Worm (Caenorhabditis elegans): ENCODE measurements around the gene Y43D4A.6.

Y43D4A.6 gene

ce11 chrIV:16775029-16775428, 12.1 kb upstream of the Y43D4A.6 start:
- TF ChIP-seq egl-27 (tag; optimal IDR thresholded peaks at IDR 0.05) (no peak), snpc-4 (tag; optimal IDR thresholded peaks at IDR 0.05) (peak; percentile 9), elt-2 (tag; optimal IDR thresholded peaks at IDR 0.05) (peak; percentile 76), mml-1 (tag; optimal IDR thresholded peaks at IDR 0.05) (no peak), ztf-11 (tag; optimal IDR thresholded peaks at IDR 0.05) (no peak), nhr-25 (tag; optimal IDR thresholded peaks at IDR 0.05) (no peak), hmg-11 (tag; optimal IDR thresholded peaks at IDR 0.05) (peak; percentile 21), tbx-2 (tag; optimal IDR thresholded peaks at IDR 0.05) (no peak), aly-2 (tag; optimal IDR thresholded peaks at IDR 0.05) (no peak), nhr-77 (tag; optimal IDR thresholded peaks at IDR 0.05) (no peak), nhr-43 (tag; optimal IDR thresholded peaks at IDR 0.05; ENCODE audit: poor library complexity, severe bottlenecking) (peak; percentile 18), pha-4 (tag; optimal IDR thresholded peaks at IDR 0.05) (peak; percentile 19), ZK546.5 (tag; optimal IDR thresholded peaks at IDR 0.05) (no peak), pqm-1 (tag; optimal IDR thresholded peaks at IDR 0.05) (peak; percentile 26), elt-3 (tag; optimal IDR thresholded peaks at IDR 0.05) (no peak), jun-1 (tag; optimal IDR thresholded peaks at IDR 0.05) (no peak), nhr-23 (tag; optimal IDR thresholded peaks at IDR 0.05) (no peak), elt-1 (tag; optimal IDR thresholded peaks at IDR 0.05) (no peak), nhr-28 (tag; optimal IDR thresholded peaks at IDR 0.05) (no peak)

- no peak for TF ChIP-seq nhr-237 (tag; optimal IDR thresholded peaks at IDR 0.05)
- TF ChIP-seq ZK546.5 (tag; optimal IDR thresholded peaks at IDR 0.05) = no peak
- no peak for TF ChIP-seq nhr-67 (tag; optimal IDR thresholded peaks at IDR 0.05)
- no peak for TF ChIP-seq skn-1 (tag; optimal IDR thresholded peaks at IDR 0.05)
- TF ChIP-seq sea-2 (GFP tag; optimal IDR thresholded peaks at IDR 0.05) = no peak
- no peak for TF ChIP-seq ama-1 (optimal IDR thresholded peaks at IDR 0.05)
- TF ChIP-seq nhr-12 (tag; optimal IDR thresholded peaks at IDR 0.05) = no peak
- TF ChIP-seq nhr-28 (tag; optimal IDR thresholded peaks at IDR 0.05) = no peak
- TF ChIP-seq jun-1 (tag; optimal IDR thresholded peaks at IDR 0.05) = no peak
- no peak for TF ChIP-seq egl-5 (tag; optimal IDR thresholded peaks at IDR 0.05)
- TF ChIP-seq hmg-11 (tag; optimal IDR thresholded peaks at IDR 0.05) = no peak
- no peak for TF ChIP-seq zag-1 (tag; optimal IDR thresholded peaks at IDR 0.05)
- TF ChIP-seq nfya-1 (tag; optimal IDR thresholded peaks at IDR 0.05; ENCODE audit: insufficient read depth) = no peak
- TF ChIP-seq nhr-25 (tag; optimal IDR thresholded peaks at IDR 0.05) = no peak
- no peak for TF ChIP-seq ceh-9 (tag; optimal IDR thresholded peaks at IDR 0.05)
- no peak for TF ChIP-seq fkh-10 (GFP tag; optimal IDR thresholded peaks at IDR 0.05)
- no peak for TF ChIP-seq pha-4 (tag; optimal IDR thresholded peaks at IDR 0.05)
- no peak for TF ChIP-seq ztf-11 (tag; optimal IDR thresholded peaks at IDR 0.05)
- TF ChIP-seq fkh-2 (tag; optimal IDR thresholded peaks at IDR 0.05) = no peak
These were observed 11.7 kb upstream of the Y43D4A.6 start, which contains the start of gene Y43D4A.5 for ce11 chrIV:16775455-16775854. Y43D4A.5 (plus strand) TSS chrIV:16775755.

DNA sequence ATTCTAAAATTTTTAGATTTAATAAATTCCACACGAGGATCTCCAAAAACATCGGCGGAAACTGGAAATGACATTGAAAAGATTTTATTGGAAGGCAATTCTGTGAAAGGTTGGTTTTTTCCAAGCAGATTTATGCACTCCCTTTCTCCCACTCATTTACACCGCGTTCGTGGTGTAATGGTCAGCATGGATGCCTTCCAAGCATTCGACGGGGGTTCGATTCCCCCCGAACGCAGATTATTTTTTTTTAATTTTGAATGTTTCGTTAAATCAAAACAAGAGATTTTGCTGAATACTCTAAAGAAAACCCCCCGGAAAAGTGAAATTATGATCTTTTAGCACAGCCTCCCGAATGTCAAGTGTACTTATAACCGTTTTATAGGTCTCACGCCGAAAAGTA, 11.2 kb upstream of the Y43D4A.6 start:
- TF ChIP-seq snpc-4 (tag; optimal IDR thresholded peaks at IDR 0.05) = peak; percentile 39
- TF ChIP-seq fkh-10 (GFP tag; optimal IDR thresholded peaks at IDR 0.05) = no peak
- peak; percentile 3 for TF ChIP-seq lin-39 (tag; optimal IDR thresholded peaks at IDR 0.05)
- TF ChIP-seq nhr-43 (tag; optimal IDR thresholded peaks at IDR 0.05; ENCODE audit: poor library complexity, severe bottlenecking) = peak; percentile 13
- peak; percentile 30 for TF ChIP-seq elt-2 (tag; optimal IDR thresholded peaks at IDR 0.05)
- TF ChIP-seq sea-2 (GFP tag; optimal IDR thresholded peaks at IDR 0.05) = no peak
- peak; percentile 7 for TF ChIP-seq tbx-2 (tag; optimal IDR thresholded peaks at IDR 0.05)
- no peak for TF ChIP-seq nhr-28 (tag; optimal IDR thresholded peaks at IDR 0.05)
- peak; percentile 82 for TF ChIP-seq hmg-11 (tag; optimal IDR thresholded peaks at IDR 0.05)

ce11 chrIV:16776915-16777314, 10.2 kb upstream of the Y43D4A.6 start:
- TF ChIP-seq ama-1 (optimal IDR thresholded peaks at IDR 0.05) (no peak), sea-2 (GFP tag; optimal IDR thresholded peaks at IDR 0.05) (no peak), aly-2 (tag; optimal IDR thresholded peaks at IDR 0.05) (no peak), ceh-16 (tag; optimal IDR thresholded peaks at IDR 0.05) (no peak), ztf-11 (tag; optimal IDR thresholded peaks at IDR 0.05) (no peak), nhr-23 (tag; optimal IDR thresholded peaks at IDR 0.05) (no peak), nfya-1 (tag; optimal IDR thresholded peaks at IDR 0.05; ENCODE audit: insufficient read depth) (no peak), pqm-1 (tag; optimal IDR thresholded peaks at IDR 0.05) (no peak), pha-4 (tag; optimal IDR thresholded peaks at IDR 0.05) (no peak), daf-12 (tag; optimal IDR thresholded peaks at IDR 0.05) (no peak), nhr-77 (tag; optimal IDR thresholded peaks at IDR 0.05) (no peak), ZK546.5 (tag; optimal IDR thresholded peaks at IDR 0.05) (no peak), eor-1 (tag; optimal IDR thresholded peaks at IDR 0.05) (no peak), skn-1 (tag; optimal IDR thresholded peaks at IDR 0.05) (no peak), unc-39 (tag; optimal IDR thresholded peaks at IDR 0.05) (no peak)
